Worm (Caenorhabditis elegans): Measurements from ENCODE around the gene F14D2.5.

- TF ChIP-seq zag-1 (tag; optimal IDR thresholded peaks at IDR 0.05) (no peak), jun-1 (tag; optimal IDR thresholded peaks at IDR 0.05) (no peak), lsy-12 (tag; optimal IDR thresholded peaks at IDR 0.05) (no peak), ceh-82 (tag; optimal IDR thresholded peaks at IDR 0.05) (no peak), egl-27 (tag; optimal IDR thresholded peaks at IDR 0.05) (no peak), nhr-77 (tag; optimal IDR thresholded peaks at IDR 0.05) (no peak), fkh-10 (GFP tag; optimal IDR thresholded peaks at IDR 0.05) (no peak), unc-62 (GFP tag; optimal IDR thresholded peaks at IDR 0.05) (no peak)
Measured at ce11 chrII:3337039-3337438, 3.3 kb upstream of the F14D2.5 start, which contains the start of gene F14D2.19.
